Worm (Caenorhabditis elegans) whole organism, L4/young adult: ENCODE results near the gene F49E11.2.

ENCODE experiments used
- W03F9.2 ChIP-seq: fragments of 150-350 bp; optimal IDR thresholded peaks from 2 replicates; lab custom pipeline; 2014; ENCODE audit warnings: missing biosample characterization, missing genetic modification characterization
- dao-5 ChIP-seq: sonication (generic microtip); optimal IDR thresholded peaks from 2 replicates; lab custom pipeline; 2016; ENCODE audit warnings: missing genotype, missing genetic modification characterization, moderate library complexity, missing compliant biosample characterization
- him-1 ChIP-seq: sonication (generic microtip); optimal IDR thresholded peaks from 2 replicates; lab custom pipeline; 2016; ENCODE audit warnings: missing genotype, missing genetic modification reagents, missing genetic modification characterization, missing compliant biosample characterization

DNA sequence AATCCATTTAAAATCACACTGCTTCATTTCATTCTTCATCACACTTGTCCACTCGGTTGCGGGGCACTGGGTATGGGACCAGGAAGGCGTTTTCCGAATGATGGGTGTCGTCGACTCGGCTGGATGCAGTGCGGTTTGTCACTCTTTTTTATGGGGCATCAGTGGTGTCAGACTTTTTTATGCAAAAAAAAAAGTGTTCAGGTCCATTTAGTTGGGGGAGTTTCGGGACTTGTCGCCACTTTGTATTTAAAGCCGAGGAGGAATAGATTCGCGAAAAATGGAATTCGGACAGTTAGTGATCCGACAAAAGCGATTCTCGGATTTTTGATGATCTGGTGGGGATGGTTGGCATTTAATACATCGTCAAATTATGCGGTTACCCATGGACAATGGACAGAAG lies 6.2 kb upstream of the F49E11.2 start:
- TF ChIP-seq dao-5 (no peak), him-1 (tag; lab: Kevin White, UChicago) (no peak), W03F9.2 (no peak)
